Worm (Caenorhabditis elegans) whole organism, L1 larva: Measurements from ENCODE around the gene cwf-19L1.

Experiments used
- C04F5.9 ChIP-seq: sonication (generic microtip); optimal IDR thresholded peaks from 2 replicates; lab custom pipeline; 2016; ENCODE audit warnings: missing genetic modification characterization, missing compliant biosample characterization
- C16A3.4 ChIP-seq: fragments of 150-350 bp; optimal IDR thresholded peaks from 2 replicates; lab custom pipeline; 2014; ENCODE audit warnings: missing biosample characterization, missing genetic modification characterization
- C34B4.2 ChIP-seq: sonication (generic microtip); optimal IDR thresholded peaks from 2 replicates; lab custom pipeline; 2017; ENCODE audit warnings: mild to moderate bottlenecking, missing genetic modification characterization, missing compliant biosample characterization
- aha-1 ChIP-seq: fragments of 150-350 bp; optimal IDR thresholded peaks from 2 replicates; lab custom pipeline; 2014; ENCODE audit warnings: missing biosample characterization, missing genetic modification characterization
- aly-2 ChIP-seq: fragments of 150-350 bp; optimal IDR thresholded peaks from 2 replicates; lab custom pipeline; 2014; ENCODE audit warnings: missing biosample characterization, missing genetic modification characterization
- blmp-1 ChIP-seq: fragments of 150-350 bp; optimal IDR thresholded peaks from 2 replicates; lab custom pipeline; 2014; ENCODE audit warnings: missing biosample characterization, missing genetic modification characterization
- ceh-63 ChIP-seq: fragments of 200-800 bp; sonication (Bioruptor generic); optimal IDR thresholded peaks from 2 replicates; lab custom pipeline; 2018; ENCODE audit warnings: mild to moderate bottlenecking, missing genetic modification characterization, missing compliant biosample characterization
- ceh-82 ChIP-seq, 3 experiments: fragments of 150-350 bp in 1 of 3; sonication (generic microtip) in 2 of 3; optimal IDR thresholded peaks; 2 replicates each; lab custom pipeline; 2014 to 2017; ENCODE audit warnings: missing biosample characterization in 3 of 3, missing genetic modification characterization in 3 of 3
- ceh-88 ChIP-seq: fragments of 200-800 bp; sonication (Bioruptor generic); IDR thresholded peaks from 2 replicates; pipeline ENCODE4 v1.3.6; 2022; ENCODE audit warnings: missing genetic modification characterization, missing compliant biosample characterization
- ceh-90 ChIP-seq: sonication (generic microtip); optimal IDR thresholded peaks from 2 replicates; lab custom pipeline; 2016; ENCODE audit warnings: missing genetic modification characterization, missing compliant biosample characterization
- dsc-1 ChIP-seq: sonication (generic microtip); optimal IDR thresholded peaks from 2 replicates; lab custom pipeline; 2016; ENCODE audit warnings: mild to moderate bottlenecking, missing genetic modification characterization, missing compliant biosample characterization
- efl-1 ChIP-seq, 4 experiments: fragments of 150-350 bp; optimal IDR thresholded peaks in 3 of 4; peaks in 1 of 4; 1 replicate in 1 of 4; 2 replicates in 3 of 4; lab custom pipeline; 2014; ENCODE audit warnings: missing biosample characterization in 2 of 4, missing genetic modification characterization in 2 of 4, missing genetic modification reagents in 2 of 4
- egl-13 ChIP-seq: sonication (generic microtip); optimal IDR thresholded peaks from 2 replicates; lab custom pipeline; 2016; ENCODE audit warnings: missing genotype, missing genetic modification reagents, missing genetic modification characterization, missing compliant biosample characterization
- egl-27 ChIP-seq, 2 experiments: fragments of 150-350 bp in 1 of 2; sonication (generic microtip); optimal IDR thresholded peaks; 3 replicates each; lab custom pipeline; 2017 to 2018; ENCODE audit warnings: missing biosample characterization in 2 of 2, missing genetic modification characterization in 2 of 2, missing genetic modification reagents in 2 of 2
- elt-3 ChIP-seq, 6 experiments: fragments of 150-350 bp in 1 of 6; sonication (generic microtip); optimal IDR thresholded peaks; 2 replicates each; lab custom pipeline; 2017 to 2018; ENCODE audit warnings: missing biosample characterization in 6 of 6, missing genetic modification characterization in 6 of 6, inconsistent platforms in 1 of 6
- ets-5 ChIP-seq: fragments of 200-800 bp; sonication (Bioruptor generic); IDR thresholded peaks from 2 replicates; pipeline ENCODE4 v1.3.6; 2022; ENCODE audit warnings: missing genetic modification characterization, missing compliant biosample characterization
- fkh-4 ChIP-seq: sonication (generic microtip); optimal IDR thresholded peaks from 2 replicates; lab custom pipeline; 2016; ENCODE audit warnings: missing compliant biosample characterization, missing genetic modification characterization, borderline replicate concordance
- fkh-8 ChIP-seq: sonication (generic microtip); optimal IDR thresholded peaks from 2 replicates; lab custom pipeline; 2016; ENCODE audit warnings: mild to moderate bottlenecking, missing genetic modification characterization, missing compliant biosample characterization
- hlh-17 ChIP-seq: fragments of 200-800 bp; sonication (Bioruptor generic); optimal IDR thresholded peaks from 2 replicates; lab custom pipeline; 2018; ENCODE audit warnings: missing genetic modification characterization, mild to moderate bottlenecking, missing compliant biosample characterization, moderate library complexity, borderline replicate concordance
- hlh-4 ChIP-seq: sonication (generic microtip); optimal IDR thresholded peaks from 2 replicates; lab custom pipeline; 2016; ENCODE audit warnings: mild to moderate bottlenecking, missing genetic modification characterization, missing compliant biosample characterization
- hpl-2 ChIP-seq: fragments of 150-350 bp; optimal IDR thresholded peaks from 2 replicates; lab custom pipeline; 2014; ENCODE audit warnings: missing biosample characterization, missing genetic modification reagents, missing genetic modification characterization
- irx-1 ChIP-seq: sonication (generic microtip); optimal IDR thresholded peaks from 2 replicates; lab custom pipeline; 2016; ENCODE audit warnings: missing genetic modification characterization, missing compliant biosample characterization
- jun-1 ChIP-seq: fragments of 150-350 bp; optimal IDR thresholded peaks from 2 replicates; lab custom pipeline; 2014; ENCODE audit warnings: missing biosample characterization, missing genetic modification reagents, missing genetic modification characterization
- lin-13 ChIP-seq: fragments of 150-350 bp; optimal IDR thresholded peaks from 2 replicates; lab custom pipeline; 2014; ENCODE audit warnings: missing biosample characterization, missing genetic modification reagents, missing genetic modification characterization
- lin-15B ChIP-seq: fragments of 150-350 bp; sonication (generic microtip); optimal IDR thresholded peaks from 3 replicates; lab custom pipeline; 2014; ENCODE audit warnings: missing biosample characterization, missing genetic modification characterization
- lin-39 ChIP-seq: fragments of 150-350 bp; optimal IDR thresholded peaks from 2 replicates; lab custom pipeline; 2014; ENCODE audit warnings: missing biosample characterization, missing genetic modification reagents, missing genetic modification characterization
- lsy-2 ChIP-seq, 2 experiments: fragments of 150-350 bp; optimal IDR thresholded peaks; 2 replicates each; lab custom pipeline; 2014; ENCODE audit warnings: missing biosample characterization in 2 of 2, missing genetic modification characterization in 2 of 2
- mab-9 ChIP-seq: fragments of 200-800 bp; sonication (Bioruptor generic); IDR thresholded peaks from 2 replicates; pipeline ENCODE4 v1.3.6; 2022; ENCODE audit warnings: missing genetic modification reagents, missing genetic modification characterization, missing compliant biosample characterization
- mef-2 ChIP-seq: fragments of 150-350 bp; optimal IDR thresholded peaks from 2 replicates; lab custom pipeline; 2014; ENCODE audit warnings: missing biosample characterization, missing genetic modification characterization
- nhr-19 ChIP-seq: fragments of 200-800 bp; sonication (Bioruptor generic); conservative IDR thresholded peaks from 2 replicates; pipeline ENCODE4 v1.3.6; 2022; ENCODE audit warnings: missing genetic modification characterization, missing compliant biosample characterization
- nhr-20 ChIP-seq: sonication (generic microtip); optimal IDR thresholded peaks from 2 replicates; lab custom pipeline; 2016; ENCODE audit warnings: mild to moderate bottlenecking, missing genetic modification characterization, missing compliant biosample characterization
- nhr-237 ChIP-seq: fragments of 150-350 bp; optimal IDR thresholded peaks from 2 replicates; lab custom pipeline; 2014; ENCODE audit warnings: missing biosample characterization, missing genetic modification characterization
- nhr-47 ChIP-seq: sonication (generic microtip); optimal IDR thresholded peaks from 2 replicates; lab custom pipeline; 2016; ENCODE audit warnings: mild to moderate bottlenecking, missing genetic modification characterization, moderate library complexity, missing compliant biosample characterization
- nhr-71 ChIP-seq: sonication (generic microtip); optimal IDR thresholded peaks from 2 replicates; lab custom pipeline; 2016; ENCODE audit warnings: mild to moderate bottlenecking, missing genetic modification characterization, moderate library complexity, missing compliant biosample characterization
- nhr-76 ChIP-seq: sonication (generic microtip); optimal IDR thresholded peaks from 2 replicates; lab custom pipeline; 2017; ENCODE audit warnings: missing biosample characterization, missing genetic modification characterization
- nhr-77 ChIP-seq: fragments of 150-350 bp; optimal IDR thresholded peaks from 2 replicates; lab custom pipeline; 2014; ENCODE audit warnings: missing biosample characterization, missing genetic modification characterization
- nhr-85 ChIP-seq: sonication (generic microtip); peaks from one replicate; lab custom pipeline; 2016; ENCODE audit warnings: missing genetic modification characterization, inconsistent platforms, missing compliant biosample characterization
- pag-3 ChIP-seq: sonication (generic microtip); optimal IDR thresholded peaks from 2 replicates; lab custom pipeline; 2017; ENCODE audit warnings: missing genetic modification characterization, mild to moderate bottlenecking, missing compliant biosample characterization, antibody characterized with exemption, borderline replicate concordance; ENCODE audit not compliant: insufficient read depth
- pqm-1 ChIP-seq: sonication (generic microtip); optimal IDR thresholded peaks from 3 replicates; lab custom pipeline; 2017; ENCODE audit warnings: missing biosample characterization, missing genetic modification characterization
- snpc-4 ChIP-seq: fragments of 150-350 bp; optimal IDR thresholded peaks from 2 replicates; lab custom pipeline; 2014; ENCODE audit warnings: missing biosample characterization, missing genetic modification characterization
- sox-4 ChIP-seq: sonication (generic microtip); optimal IDR thresholded peaks from 2 replicates; lab custom pipeline; 2016; ENCODE audit warnings: missing genetic modification characterization, missing compliant biosample characterization
- sup-37 ChIP-seq: fragments of 200-800 bp; sonication (Bioruptor generic); optimal IDR thresholded peaks from 2 replicates; lab custom pipeline; 2018; ENCODE audit warnings: mild to moderate bottlenecking, missing genetic modification characterization, missing compliant biosample characterization
- unc-30 ChIP-seq: sonication (generic microtip); optimal IDR thresholded peaks from 2 replicates; lab custom pipeline; 2017; ENCODE audit warnings: missing biosample characterization, missing genetic modification characterization
- unc-62 ChIP-seq: fragments of 150-350 bp; optimal IDR thresholded peaks from 2 replicates; lab custom pipeline; 2014; ENCODE audit warnings: missing biosample characterization, missing genetic modification reagents, missing genetic modification characterization
- unc-86 ChIP-seq: sonication (generic microtip); optimal IDR thresholded peaks from 2 replicates; lab custom pipeline; 2016; ENCODE audit warnings: missing genetic modification characterization, missing compliant biosample characterization
- unc-98 ChIP-seq: fragments of 200-800 bp; sonication (Bioruptor generic); IDR thresholded peaks from 2 replicates; pipeline ENCODE4 v1.3.6; 2022; ENCODE audit warnings: missing genetic modification characterization, missing compliant biosample characterization
- xbp-1 ChIP-seq: sonication (generic microtip); optimal IDR thresholded peaks from 2 replicates; lab custom pipeline; 2016; ENCODE audit warnings: missing genetic modification characterization, missing compliant biosample characterization
- zag-1 ChIP-seq: fragments of 150-350 bp; optimal IDR thresholded peaks from 2 replicates; lab custom pipeline; 2014; ENCODE audit warnings: missing biosample characterization, missing genetic modification characterization
- zip-4 ChIP-seq: fragments of 200-800 bp; sonication (Bioruptor generic); optimal IDR thresholded peaks from 2 replicates; lab custom pipeline; 2018; ENCODE audit warnings: mild to moderate bottlenecking, missing genetic modification characterization, moderate library complexity, missing compliant biosample characterization
- ztf-11 ChIP-seq, 2 experiments: sonication (generic microtip); optimal IDR thresholded peaks; 2 replicates each; lab custom pipeline; 2016 to 2017; ENCODE audit warnings: missing genetic modification characterization in 2 of 2, missing biosample characterization in 1 of 2, missing compliant biosample characterization in 1 of 2

The cwf-19L1 gene

ce11 chrV:6099634-6100033, 8.0 kb upstream of the cwf-19L1 start (continued):
- TF ChIP-seq zag-1 (tag; lab: Kevin White, UChicago) (no peak), zip-4 (GFP tag; lab: Kevin White, UChicago) (no peak), pag-3 (tag; lab: Kevin White, UChicago) (no peak), unc-30 (tag; lab: Kevin White, UChicago) (no peak), mef-2 (tag; lab: Kevin White, UChicago) (no peak), pqm-1 (no peak), ets-5 (0 out of 2 replicates have a peak, but pooled peaks have one; percentile 58), nhr-237 (no peak), nhr-85 (peak; percentile 35), efl-1 (optimal IDR thresholded peaks at IDR 0.05; lab: Kevin White, UChicago) (no peak), efl-1 (GFP tag; optimal IDR thresholded peaks at IDR 0.05 in 1 of 2; lab: Kevin White, UChicago) (peak in 1 of 2 experiments; percentile 78), nhr-76 (tag; lab: Kevin White, UChicago) (no peak), aly-2 (tag; lab: Kevin White, UChicago) (no peak), nhr-71 (no peak), aha-1 (tag; lab: Kevin White, UChicago) (no peak), lin-15B (no peak), C34B4.2 (tag; lab: Kevin White, UChicago) (no peak), xbp-1 (no peak), nhr-77 (tag; lab: Kevin White, UChicago) (no peak), egl-13 (tag; lab: Kevin White, UChicago) (no peak), C04F5.9 (tag; lab: Kevin White, UChicago) (no peak)

DNA sequence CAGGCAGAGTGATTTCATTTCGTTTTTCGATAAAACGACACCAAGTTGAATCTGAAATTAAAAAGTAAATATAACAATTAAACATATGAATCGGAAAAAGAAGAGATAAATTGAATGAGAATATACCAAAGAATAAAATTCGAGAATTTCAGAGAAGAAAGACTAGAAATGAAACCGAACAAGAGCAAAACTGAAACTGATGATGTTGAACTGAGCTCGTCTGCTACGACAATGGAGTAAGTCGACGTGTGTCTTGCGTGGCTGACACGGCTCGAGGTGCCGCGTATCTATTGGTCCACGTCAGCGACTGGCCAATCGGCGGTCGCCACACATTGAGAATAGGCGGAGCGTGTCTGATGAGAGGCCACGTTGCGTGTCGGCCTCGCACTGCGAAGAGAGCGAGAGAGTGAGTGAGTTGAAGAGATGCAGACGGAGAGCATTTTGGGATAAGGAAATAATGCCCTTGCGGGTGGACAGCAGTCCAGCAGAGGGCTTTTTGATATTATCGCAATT, 7.1 kb upstream of the cwf-19L1 start, which contains the start of gene crt-1:
crt-1 (minus strand) TSS at position 51 of the 513 bp plus-strand sequence.
- peak; percentile 97 for TF ChIP-seq nhr-47 (tag; lab: Kevin White, UChicago)
- TF ChIP-seq snpc-4, result peak; percentile 63
- peak; percentile 95 for TF ChIP-seq nhr-19 (GFP tag; lab: Robert Waterston, UW)
- TF ChIP-seq dsc-1 (tag; lab: Kevin White, UChicago), result peak; percentile 94
- peak; percentile 80 for TF ChIP-seq sox-4 (tag; lab: Kevin White, UChicago)
- peak; percentile 44 for TF ChIP-seq ceh-88 (GFP tag; lab: Robert Waterston, UW)
- no peak for TF ChIP-seq hlh-4 (tag; lab: Kevin White, UChicago)
- peak; percentile 80 for TF ChIP-seq irx-1 (tag; lab: Kevin White, UChicago)
- TF ChIP-seq ceh-90 (tag; lab: Kevin White, UChicago), result peak; percentile 30
- peak; percentile 76 to 92 (median 89) for TF ChIP-seq ceh-82 (tag; optimal IDR thresholded peaks at IDR 0.05; lab: Kevin White, UChicago)
- peak; percentile 42 for TF ChIP-seq hpl-2 (GFP tag; lab: Kevin White, UChicago)
- TF ChIP-seq hlh-17 (GFP tag; lab: Kevin White, UChicago), result no peak
- no peak for TF ChIP-seq pag-3 (tag; lab: Kevin White, UChicago)
- TF ChIP-seq egl-27 (tag; optimal IDR thresholded peaks at IDR 0.05; lab: Kevin White, UChicago), result peak; percentile 26 to 73
- no peak for TF ChIP-seq unc-62
- TF ChIP-seq zag-1 (tag; lab: Kevin White, UChicago), result no peak
- TF ChIP-seq ceh-63 (GFP tag; lab: Kevin White, UChicago), result no peak
- TF ChIP-seq lsy-2 (tag; optimal IDR thresholded peaks at IDR 0.05; lab: Kevin White, UChicago), result peak; percentile 95 to 96
- peak; percentile 71 for TF ChIP-seq nhr-76 (tag; lab: Kevin White, UChicago)
- peak; percentile 73 for TF ChIP-seq nhr-237
- peak; percentile 67 for TF ChIP-seq mef-2 (tag; lab: Kevin White, UChicago)
- peak; percentile 97 for TF ChIP-seq nhr-20 (tag; lab: Kevin White, UChicago)
- peak; percentile 44 for TF ChIP-seq aha-1 (tag; lab: Kevin White, UChicago)
- TF ChIP-seq mab-9, result peak; percentile 85
- peak; percentile 96 for TF ChIP-seq fkh-8 (tag; lab: Kevin White, UChicago)
- peak in 4 of 6 experiments; percentile 46 to 88 (median 75) for TF ChIP-seq elt-3 (tag; optimal IDR thresholded peaks at IDR 0.05; lab: Kevin White, UChicago)
- peak; percentile 92 for TF ChIP-seq egl-13 (tag; lab: Kevin White, UChicago)
- TF ChIP-seq lin-39 (tag; lab: Kevin White, UChicago), result peak; percentile 68
- TF ChIP-seq unc-86 (tag; lab: Kevin White, UChicago), result peak; percentile 93
- peak; percentile 95 for TF ChIP-seq lin-13
- peak in 1 of 2 experiments; percentile 93 for TF ChIP-seq ztf-11 (tag; optimal IDR thresholded peaks at IDR 0.05; lab: Kevin White, UChicago)
- peak; percentile 87 for TF ChIP-seq zip-4 (GFP tag; lab: Kevin White, UChicago)
- no peak for TF ChIP-seq unc-98
- TF ChIP-seq blmp-1 (tag; lab: Kevin White, UChicago), result peak; percentile 72
- peak; percentile 84 for TF ChIP-seq jun-1 (tag; lab: Kevin White, UChicago)
- peak; percentile 95 for TF ChIP-seq sup-37 (GFP tag; lab: Kevin White, UChicago)
- TF ChIP-seq C16A3.4 (tag; lab: Kevin White, UChicago), result peak; percentile 79
- peak; percentile 66 for TF ChIP-seq fkh-4
